Fruit fly (Drosophila melanogaster) whole organism, embryonic: ENCODE data around the gene AMPdeam.

ENCODE experiments used
- Awh ChIP-seq: fragments of 200-800 bp; sonication (Bioruptor generic); IDR thresholded peaks from 2 replicates; pipeline ENCODE4, ENCODE4 v1.3.6; 2022; ENCODE audit warnings: missing biosample characterization, missing genetic modification characterization
- CG10267 ChIP-seq: fragments of 200-800 bp; sonication (Bioruptor generic); optimal IDR thresholded peaks from 2 replicates; lab custom pipeline; 2018; ENCODE audit warnings: missing biosample characterization, mild to moderate bottlenecking, missing genetic modification characterization, moderate library complexity
- CG10543 ChIP-seq: fragments of 200-800 bp; sonication (Bioruptor generic); optimal IDR thresholded peaks from 3 replicates; lab custom pipeline; 2017; ENCODE audit warnings: missing biosample characterization, mild to moderate bottlenecking, missing genetic modification characterization, moderate library complexity
- CG11504 ChIP-seq: fragments of 200-800 bp; sonication (Bioruptor generic); optimal IDR thresholded peaks from 3 replicates; lab custom pipeline; 2019; ENCODE audit warnings: missing biosample characterization, mild to moderate bottlenecking, missing genetic modification characterization, moderate library complexity
- CG13424 ChIP-seq: fragments of 200-800 bp; sonication (Bioruptor generic); optimal IDR thresholded peaks from 2 replicates; lab custom pipeline; 2019; ENCODE audit warnings: missing biosample characterization, mild to moderate bottlenecking, missing genetic modification characterization, moderate library complexity
- CG14441 ChIP-seq: fragments of 200-800 bp; sonication (Bioruptor generic); IDR thresholded peaks from 2 replicates; pipeline ENCODE4 v1.3.6; 2022; ENCODE audit warnings: missing biosample characterization, missing genetic modification characterization
- CG15011 ChIP-seq: fragments of 200-800 bp; sonication (Bioruptor generic); optimal IDR thresholded peaks from 3 replicates; lab custom pipeline; 2018; ENCODE audit warnings: missing biosample characterization, mild to moderate bottlenecking, missing genetic modification characterization
- CG15073 ChIP-seq: fragments of 200-800 bp; sonication (Bioruptor generic); optimal IDR thresholded peaks from 2 replicates; lab custom pipeline; 2016; ENCODE audit warnings: missing biosample characterization, missing genetic modification characterization
- CG17328 ChIP-seq: fragments of 200-800 bp; sonication (Bioruptor generic); IDR thresholded peaks from 2 replicates; pipeline ENCODE4 v1.3.6; 2022; ENCODE audit warnings: missing biosample characterization, missing genetic modification characterization
- CG17361 ChIP-seq: fragments of 200-800 bp; sonication (Bioruptor generic); IDR thresholded peaks from 3 replicates; pipeline ENCODE4 v1.3.6; 2022; ENCODE audit warnings: missing biosample characterization, missing genetic modification characterization
- CG17385 ChIP-seq: fragments of 200-800 bp; sonication (Bioruptor generic); optimal IDR thresholded peaks from 3 replicates; lab custom pipeline; 2018; ENCODE audit warnings: missing biosample characterization, mild to moderate bottlenecking, missing genetic modification characterization
- CG2678 ChIP-seq: fragments of 200-800 bp; sonication (Bioruptor generic); optimal IDR thresholded peaks from 3 replicates; lab custom pipeline; 2019; ENCODE audit warnings: missing biosample characterization, mild to moderate bottlenecking, missing genetic modification characterization, moderate library complexity
- CG2712 ChIP-seq: fragments of 200-800 bp; optimal IDR thresholded peaks from 3 replicates; lab custom pipeline; 2019; ENCODE audit warnings: missing biosample characterization, mild to moderate bottlenecking, missing genetic modification characterization, moderate library complexity
- CG31441 ChIP-seq: fragments of 200-800 bp; sonication (Bioruptor generic); IDR thresholded peaks from 2 replicates; pipeline ENCODE4 v1.3.6; 2022; ENCODE audit warnings: missing biosample characterization, missing genetic modification characterization
- CG6765 ChIP-seq: fragments of 200-800 bp; sonication (Bioruptor generic); optimal IDR thresholded peaks from 3 replicates; lab custom pipeline; 2017; ENCODE audit warnings: missing biosample characterization, mild to moderate bottlenecking, missing genetic modification characterization
- CG7786 ChIP-seq: fragments of 200-800 bp; sonication (Bioruptor generic); optimal IDR thresholded peaks from 2 replicates; lab custom pipeline; 2016; ENCODE audit warnings: missing biosample characterization, missing genetic modification characterization
- CG8089 ChIP-seq: fragments of 200-800 bp; sonication (Bioruptor generic); optimal IDR thresholded peaks from 3 replicates; lab custom pipeline; 2016; ENCODE audit warnings: missing biosample characterization, missing genetic modification characterization
- CG8765 ChIP-seq: fragments of 200-800 bp; sonication (Bioruptor generic); IDR thresholded peaks from 2 replicates; pipeline ENCODE4 v1.3.6; 2022; ENCODE audit warnings: missing biosample characterization, missing genetic modification characterization
- Camta ChIP-seq: fragments of 200-800 bp; sonication (Bioruptor generic); optimal IDR thresholded peaks from 2 replicates; lab custom pipeline; 2016; ENCODE audit warnings: missing biosample characterization, missing genetic modification characterization
- Deaf1 ChIP-seq: fragments of 200-800 bp; optimal IDR thresholded peaks from 3 replicates; lab custom pipeline; 2019; ENCODE audit warnings: missing biosample characterization, mild to moderate bottlenecking, missing genetic modification characterization, moderate library complexity
- Dp ChIP-seq: fragments of 200-800 bp; sonication (Bioruptor generic); optimal IDR thresholded peaks from 2 replicates; lab custom pipeline; 2018; ENCODE audit warnings: missing biosample characterization, mild to moderate bottlenecking, missing genetic modification characterization, moderate library complexity
- HLH4C ChIP-seq: fragments of 200-800 bp; sonication (Bioruptor generic); IDR thresholded peaks from 3 replicates; pipeline ENCODE4 v1.3.6; 2022; ENCODE audit warnings: missing biosample characterization, missing genetic modification characterization; ENCODE audit not compliant: partially characterized antibody
- Hr39 ChIP-seq: fragments of >200 bp; optimal IDR thresholded peaks from 2 replicates; lab custom pipeline; 2017
- Hsf ChIP-seq: fragments of 200-800 bp; sonication (Bioruptor generic); optimal IDR thresholded peaks from 3 replicates; lab custom pipeline; 2016; ENCODE audit warnings: missing biosample characterization, missing genetic modification characterization
- Ptx1 ChIP-seq: fragments of 200-800 bp; sonication (Bioruptor generic); IDR thresholded peaks from 2 replicates; pipeline ENCODE4 v1.3.6; 2022; ENCODE audit warnings: missing biosample characterization, missing genetic modification characterization
- Ravus ChIP-seq: fragments of 200-800 bp; sonication (Bioruptor generic); IDR thresholded peaks from 2 replicates; pipeline ENCODE4 v1.3.6; 2022; ENCODE audit warnings: missing biosample characterization, missing genetic modification characterization
- Stat92E ChIP-seq, 3 experiments: fragments of >200 bp in 2 of 3; fragments of 200-800 bp in 1 of 3; sonication (Bioruptor generic) in 1 of 3; optimal IDR thresholded peaks; 2 replicates each; lab custom pipeline; 2017 to 2019; ENCODE audit warnings: missing biosample characterization in 3 of 3, missing genetic modification characterization in 3 of 3, mild to moderate bottlenecking in 1 of 3, moderate library complexity in 1 of 3
- YL-1 ChIP-seq: fragments of 200-800 bp; sonication (Bioruptor generic); optimal IDR thresholded peaks from 3 replicates; lab custom pipeline; 2017; ENCODE audit warnings: missing biosample characterization, mild to moderate bottlenecking, missing genetic modification characterization
- cas ChIP-seq: fragments of 200-800 bp; sonication (Bioruptor generic); IDR thresholded peaks from 2 replicates; pipeline ENCODE4 v1.3.6; 2022; ENCODE audit warnings: missing biosample characterization, missing genetic modification characterization
- chinmo ChIP-seq: fragments of 200-800 bp; sonication (Bioruptor generic); IDR thresholded peaks from 4 replicates; pipeline ENCODE4 v1.3.6; 2022; ENCODE audit warnings: missing biosample characterization, missing genetic modification characterization; ENCODE audit not compliant: partially characterized antibody
- cwo ChIP-seq: fragments of 200-800 bp; sonication (Bioruptor generic); optimal IDR thresholded peaks from 3 replicates; lab custom pipeline; 2017; ENCODE audit warnings: missing biosample characterization, missing genetic modification characterization, mild to moderate bottlenecking, moderate library complexity, missing genetic modification reagents
- ems ChIP-seq: fragments of 200-800 bp; sonication (Bioruptor generic); optimal IDR thresholded peaks from 3 replicates; lab custom pipeline; 2016; ENCODE audit warnings: missing biosample characterization, missing genetic modification characterization
- en ChIP-seq: fragments of 200-800 bp; sonication (Bioruptor generic); optimal IDR thresholded peaks from 2 replicates; lab custom pipeline; 2016; ENCODE audit warnings: missing biosample characterization, missing genetic modification characterization
- gem ChIP-seq: fragments of 200-800 bp; sonication (Bioruptor generic); optimal IDR thresholded peaks from 2 replicates; lab custom pipeline; 2019; ENCODE audit warnings: missing biosample characterization, mild to moderate bottlenecking, missing genetic modification characterization, moderate library complexity
- gsb-n ChIP-seq: fragments of 200-800 bp; sonication (Bioruptor generic); optimal IDR thresholded peaks from 3 replicates; lab custom pipeline; 2018; ENCODE audit warnings: missing biosample characterization, mild to moderate bottlenecking, missing genetic modification characterization
- inv ChIP-seq: fragments of 200-800 bp; sonication (Bioruptor generic); IDR thresholded peaks from 2 replicates; pipeline ENCODE4 v1.3.6; 2022; ENCODE audit warnings: missing biosample characterization, missing genetic modification characterization; ENCODE audit not compliant: partially characterized antibody
- lmd ChIP-seq: fragments of 200-800 bp; sonication (Bioruptor generic); IDR thresholded peaks from 2 replicates; pipeline ENCODE4 v1.3.6; 2022; ENCODE audit warnings: missing biosample characterization, missing genetic modification characterization
- lola ChIP-seq, 3 experiments: fragments of >200 bp in 2 of 3; fragments of 200-800 bp in 1 of 3; sonication (Bioruptor generic) in 1 of 3; optimal IDR thresholded peaks; 2 replicates each; lab custom pipeline; 2017 to 2019; ENCODE audit warnings: missing biosample characterization in 3 of 3, missing genetic modification characterization in 3 of 3, mild to moderate bottlenecking in 1 of 3, moderate library complexity in 1 of 3
- nerfin-2 ChIP-seq: fragments of 200-800 bp; sonication (Bioruptor generic); IDR thresholded peaks from 2 replicates; pipeline ENCODE4 v1.3.6; 2022; ENCODE audit warnings: missing biosample characterization, missing genetic modification characterization; ENCODE audit not compliant: partially characterized antibody
- onecut ChIP-seq: fragments of 200-800 bp; sonication (Bioruptor generic); IDR thresholded peaks from 2 replicates; pipeline ENCODE4 v1.3.6; 2022; ENCODE audit warnings: missing biosample characterization, missing genetic modification characterization
- pan ChIP-seq, 4 experiments: fragments of >200 bp in 3 of 4; fragments of 200-800 bp in 1 of 4; sonication (Bioruptor generic) in 1 of 4; optimal IDR thresholded peaks in 3 of 4; IDR thresholded peaks in 1 of 4; 2 replicates each; pipeline versions ENCODE4 v1.3.6 to Lab custom; 2017 to 2022; ENCODE audit warnings: missing biosample characterization in 2 of 4, missing genetic modification characterization in 2 of 4, mixed read lengths in 1 of 4
- pros ChIP-seq: fragments of 200-800 bp; sonication (Bioruptor generic); optimal IDR thresholded peaks from 3 replicates; lab custom pipeline; 2019; ENCODE audit warnings: missing biosample characterization, mild to moderate bottlenecking, missing genetic modification characterization, moderate library complexity
- ranshi ChIP-seq: fragments of 200-800 bp; sonication (Bioruptor generic); IDR thresholded peaks from 2 replicates; pipeline ENCODE4 v1.3.6; 2022; ENCODE audit warnings: missing biosample characterization, missing genetic modification characterization
- sens ChIP-seq: fragments of 200-800 bp; sonication (Bioruptor generic); peaks from one replicate; lab custom pipeline; 2016; ENCODE audit warnings: missing biosample characterization, missing genetic modification characterization
- slbo ChIP-seq: fragments of 200-800 bp; sonication (Bioruptor generic); IDR thresholded peaks from 2 replicates; pipeline ENCODE4 v1.3.6; 2022; ENCODE audit warnings: missing biosample characterization, missing genetic modification characterization
- sqz ChIP-seq: fragments of 200-800 bp; sonication (Bioruptor generic); optimal IDR thresholded peaks from 3 replicates; lab custom pipeline; 2018; ENCODE audit warnings: missing biosample characterization, mild to moderate bottlenecking, missing genetic modification characterization
- stc ChIP-seq: fragments of 200-800 bp; sonication (Bioruptor generic); IDR thresholded peaks from 2 replicates; pipeline ENCODE4 v1.3.6; 2022; ENCODE audit warnings: missing biosample characterization, missing genetic modification characterization
- trem ChIP-seq: fragments of 200-800 bp; optimal IDR thresholded peaks from 3 replicates; lab custom pipeline; 2019; ENCODE audit warnings: missing biosample characterization, mild to moderate bottlenecking, missing genetic modification characterization, moderate library complexity
- zf30C ChIP-seq: fragments of 200-800 bp; sonication (Bioruptor generic); optimal IDR thresholded peaks from 3 replicates; lab custom pipeline; 2018; ENCODE audit warnings: missing biosample characterization, mild to moderate bottlenecking, missing genetic modification characterization
- zfh1 ChIP-seq: fragments of 200-800 bp; sonication (Bioruptor generic); IDR thresholded peaks from 3 replicates; pipeline ENCODE4 v1.3.6; 2022; ENCODE audit warnings: missing biosample characterization, missing genetic modification characterization

AMPdeam gene

dm6 chrX:13787282-13787850, 58.3 kb downstream of the AMPdeam start (continued):
- TF ChIP-seq CG15011 (GFP tag; lab: Kevin White, UChicago), result no peak
- no peak for TF ChIP-seq lmd (GFP tag; lab: Robert Waterston, UW)
- TF ChIP-seq CG10267 (tag; lab: Kevin White, UChicago), result no peak
- TF ChIP-seq zfh1, result 0 out of 3 replicates have a peak, but pooled peaks have one; percentile 10
- peak; percentile 22 for TF ChIP-seq zf30C
- TF ChIP-seq CG10543 (GFP tag; lab: Kevin White, UChicago), result no peak
- TF ChIP-seq CG31441, result peak; percentile 22; the same call in 1 of the 2 replicates
- TF ChIP-seq CG17361 (GFP tag; lab: Robert Waterston, UW), result no peak
- TF ChIP-seq cwo, result no peak
- peak; percentile 61 for TF ChIP-seq pros (GFP tag; lab: Kevin White, UChicago)
- TF ChIP-seq gem (tag; lab: Kevin White, UChicago), result peak; percentile 32
- no peak for TF ChIP-seq Dp (GFP tag; lab: Kevin White, UChicago)
- peak; percentile 62; the same call in 2 of the 3 replicates for TF ChIP-seq HLH4C (GFP tag; lab: Robert Waterston, UW)
- no peak for TF ChIP-seq Ptx1
- no peak for TF ChIP-seq trem (tag; lab: Kevin White, UChicago)
- no peak for TF ChIP-seq Hsf
- no peak for TF ChIP-seq Ravus (GFP tag; lab: Robert Waterston, UW)
- no peak for TF ChIP-seq CG8089 (GFP tag; lab: Kevin White, UChicago)
- no peak for TF ChIP-seq CG15073 (GFP tag; lab: Kevin White, UChicago)
- TF ChIP-seq CG17328 (GFP tag; lab: Robert Waterston, UW), result no peak
- no peak for TF ChIP-seq slbo (GFP tag; lab: Robert Waterston, UW)
- TF ChIP-seq cas (GFP tag; lab: Robert Waterston, UW), result no peak
- TF ChIP-seq ranshi (GFP tag; lab: Robert Waterston, UW), result no peak
- no peak for TF ChIP-seq Stat92E (GFP tag; optimal IDR thresholded peaks at IDR 0.05; lab: Kevin White, UChicago)
- no peak for TF ChIP-seq gsb-n
- peak; percentile 54; the same call in 1 of the 2 replicates for TF ChIP-seq nerfin-2 (GFP tag; lab: Robert Waterston, UW)
- no peak for TF ChIP-seq CG6765 (GFP tag; lab: Kevin White, UChicago)
- no peak for TF ChIP-seq Hr39
- no peak for TF ChIP-seq inv (GFP tag; lab: Robert Waterston, UW)
- no peak for TF ChIP-seq CG7786
- TF ChIP-seq ems (GFP tag; lab: Kevin White, UChicago), result no peak
- peak; percentile 24 for TF ChIP-seq CG2712
- 0 out of 4 replicates have a peak, but pooled peaks have one; percentile 13 for TF ChIP-seq chinmo (GFP tag; lab: Robert Waterston, UW)
- TF ChIP-seq sqz (GFP tag; lab: Kevin White, UChicago), result no peak
- peak; percentile 85 for TF ChIP-seq sens (GFP tag; lab: Kevin White, UChicago)
- no peak for TF ChIP-seq Awh (GFP tag; lab: Robert Waterston, UW)
- TF ChIP-seq en, result no peak
- TF ChIP-seq CG13424 (tag; lab: Kevin White, UChicago), result no peak
- TF ChIP-seq CG8765 (GFP tag; lab: Robert Waterston, UW), result no peak
- TF ChIP-seq Camta (GFP tag; lab: Kevin White, UChicago), result no peak
- TF ChIP-seq CG11504 (tag; lab: Kevin White, UChicago), result peak; percentile 36
- TF ChIP-seq stc, result no peak
- 0 out of 2 replicates have a peak, but pooled peaks have one; percentile 4 for TF ChIP-seq onecut (GFP tag; lab: Robert Waterston, UW)
- no peak for TF ChIP-seq pan (optimal IDR thresholded peaks at IDR 0.05; lab: Kevin White, UChicago)
- no peak for TF ChIP-seq pan (GFP tag; optimal IDR thresholded peaks at IDR 0.05 in 1 of 2, IDR thresholded peaks at IDR 0.05 in 1 of 2)
- no peak for TF ChIP-seq CG17385 (GFP tag; lab: Kevin White, UChicago)
- peak in 1 of 3 experiments; percentile 10 for TF ChIP-seq lola (GFP tag; optimal IDR thresholded peaks at IDR 0.05; lab: Kevin White, UChicago)
- TF ChIP-seq Deaf1, result no peak
- TF ChIP-seq YL-1, result no peak
- TF ChIP-seq CG14441 (GFP tag; lab: Robert Waterston, UW), result no peak
- peak; percentile 31 for TF ChIP-seq CG2678
